Fruit fly (Drosophila melanogaster) whole organism, larva: ENCODE results near the gene CHOp24.

ENCODE experiments used
- noc ChIP-seq: fragments of 200-800 bp; sonication (Bioruptor generic); optimal IDR thresholded peaks from 3 replicates; lab custom pipeline; 2019; ENCODE audit warnings: missing biosample characterization, mild to moderate bottlenecking, missing genetic modification characterization, moderate library complexity

CHOp24 gene

dm6 chrX:4540430-4540932 lies at the start of gene CHOp24, which contains the start of gene rb:
TSS of gene CHOp24 (plus strand) at chrX:4540908.
TSS of gene rb (minus strand) at chrX:4540626.
- TF ChIP-seq noc (tag; lab: Kevin White, UChicago), result no peak

- TF ChIP-seq noc (tag; lab: Kevin White, UChicago), result no peak
Observed at dm6 chrX:4493192-4493900, 47.4 kb upstream of the CHOp24 start.

- no peak for TF ChIP-seq noc (tag; lab: Kevin White, UChicago)
Observed at dm6 chrX:4498234-4498633, 42.5 kb upstream of the CHOp24 start.

- no peak for TF ChIP-seq noc (tag; lab: Kevin White, UChicago)
Observed at dm6 chrX:4503542-4503941, 37.2 kb upstream of the CHOp24 start.

dm6 chrX:4505318-4505717 lies 35.4 kb upstream of the CHOp24 start:
- TF ChIP-seq noc (tag; lab: Kevin White, UChicago), result no peak

- no peak for TF ChIP-seq noc (tag; lab: Kevin White, UChicago)
Observed at dm6 chrX:4507121-4507520, 33.6 kb upstream of the CHOp24 start.

- TF ChIP-seq noc (tag; lab: Kevin White, UChicago), result no peak
Observed at dm6 chrX:4508072-4508644, 32.5 kb upstream of the CHOp24 start.

dm6 chrX:4511575-4511974 lies 29.1 kb upstream of the CHOp24 start:
- no peak for TF ChIP-seq noc (tag; lab: Kevin White, UChicago)

- no peak for TF ChIP-seq noc (tag; lab: Kevin White, UChicago)
Observed at dm6 chrX:4520879-4521278, 19.8 kb upstream of the CHOp24 start.

- TF ChIP-seq noc (tag; lab: Kevin White, UChicago), result no peak
Observed at dm6 chrX:4526754-4527153, 14.0 kb upstream of the CHOp24 start.

dm6 chrX:4529909-4530308 lies 10.8 kb upstream of the CHOp24 start, which contains the start of gene CG3556:
TSS of gene CG3556 (plus strand) at chrX:4530231.
- TF ChIP-seq noc (tag; lab: Kevin White, UChicago), result no peak

- no peak for TF ChIP-seq noc (tag; lab: Kevin White, UChicago)
Observed at dm6 chrX:4534002-4534401, 6.7 kb upstream of the CHOp24 start.

- no peak for TF ChIP-seq noc (tag; lab: Kevin White, UChicago)
Observed at dm6 chrX:4542353-4542752, 1.6 kb downstream of the CHOp24 start, which contains the start of gene CG3568. TSS of gene CG3568 (plus strand) at chrX:4542630.

dm6 chrX:4548611-4549120 lies 8.0 kb downstream of the CHOp24 start, which contains the start of the genes Usf and CG15912:
TSS of gene Usf (minus strand) at chrX:4548794.
TSS of gene CG15912 (plus strand) at chrX:4549070.
- TF ChIP-seq noc (tag; lab: Kevin White, UChicago), result no peak

- TF ChIP-seq noc (tag; lab: Kevin White, UChicago), result no peak
Observed at dm6 chrX:4551717-4552116, 11.0 kb downstream of the CHOp24 start, which contains the start of the genes CG11436 and CG3527. TSS of gene CG11436 (minus strand) at chrX:4551878. TSS of gene CG3527 (plus strand) at chrX:4551973.

dm6 chrX:4553999-4554398 lies 13.3 kb downstream of the CHOp24 start, which contains the start of gene CG11444:
TSS of gene CG11444 (minus strand) at chrX:4554398.
- TF ChIP-seq noc (tag; lab: Kevin White, UChicago), result peak; percentile 26
